Fruit fly (Drosophila melanogaster): ENCODE measurements around the gene CG15172.

The CG15172 gene

DNA sequence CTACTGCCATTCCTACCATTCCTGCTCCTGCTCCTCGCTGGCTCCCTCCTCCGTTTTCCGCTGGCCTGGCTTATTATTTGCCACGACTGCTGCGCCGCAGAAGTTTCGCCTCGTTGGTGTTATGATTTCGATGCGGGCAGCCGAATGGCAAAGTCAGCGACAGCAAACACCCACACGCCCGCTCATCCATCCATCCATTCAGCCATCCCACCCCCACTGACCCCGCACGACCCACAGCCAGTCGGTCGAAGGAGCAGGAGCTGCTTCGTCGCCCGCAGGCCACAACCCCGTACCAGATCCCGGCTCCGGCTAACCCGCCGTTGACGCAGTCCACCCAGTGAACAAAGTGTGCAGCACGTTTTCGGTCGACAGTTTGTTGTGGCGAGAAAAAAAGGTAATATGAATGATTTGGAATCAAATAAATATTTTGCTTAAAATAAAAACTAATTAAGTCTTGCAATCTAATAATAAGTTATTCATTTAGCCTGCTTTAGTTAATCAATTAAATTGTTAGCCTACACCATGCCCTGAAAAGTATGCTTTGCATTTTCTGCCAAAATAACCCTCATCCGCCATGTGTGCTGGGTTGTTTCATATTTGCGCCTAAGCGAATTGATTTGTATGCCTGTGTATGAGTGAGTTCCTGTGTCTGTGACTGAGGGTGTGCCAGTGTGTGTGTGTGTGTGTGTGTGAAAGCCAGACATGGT, 4.4 kb downstream of the CG15172 start (continued):
- TF ChIP-seq tin (GFP tag; optimal IDR thresholded peaks at IDR 0.05) (no peak), grau (tag; optimal IDR thresholded peaks at IDR 0.05) (peak; percentile 75), sc (optimal IDR thresholded peaks at IDR 0.05) (no peak), sc (GFP tag; optimal IDR thresholded peaks at IDR 0.05) (no peak), CG11085 (GFP tag; IDR thresholded peaks at IDR 0.05) (no peak), bbx (GFP tag; IDR thresholded peaks at IDR 0.05; ENCODE audit: partially characterized antibody) (no peak), CG12071 (GFP tag; optimal IDR thresholded peaks at IDR 0.05) (peak; percentile 25), CG15514 (GFP tag; optimal IDR thresholded peaks at IDR 0.05) (peak; percentile 43), prd (optimal IDR thresholded peaks at IDR 0.05) (no peak), prd (GFP tag; IDR thresholded peaks at IDR 0.05) (peak; percentile 17; the same call in 1 of the 3 replicates), Dref (GFP tag; IDR thresholded peaks at IDR 0.05) (no peak), Dip3 (GFP tag; optimal IDR thresholded peaks at IDR 0.05) (peak; percentile 0), CG4424 (GFP tag; optimal IDR thresholded peaks at IDR 0.05) (peak; percentile 27), hb (GFP tag; IDR thresholded peaks at IDR 0.05; ENCODE audit: partially characterized antibody) (no peak), Ravus (GFP tag; IDR thresholded peaks at IDR 0.05) (no peak), Xrp1 (GFP tag; IDR thresholded peaks at IDR 0.05) (peak; percentile 42; the same call in 1 of the 2 replicates), CG14014 (GFP tag; IDR thresholded peaks at IDR 0.05) (peak; percentile 59), CG12659 (GFP tag; optimal IDR thresholded peaks at IDR 0.05) (peak; percentile 44), exex (tag; optimal IDR thresholded peaks at IDR 0.05) (peak; percentile 33), CG17568 (GFP tag; optimal IDR thresholded peaks at IDR 0.05) (no peak), Eip74EF (GFP tag; optimal IDR thresholded peaks at IDR 0.05) (peak in 1 of 2 experiments; percentile 28), knrl (GFP tag; IDR thresholded peaks at IDR 0.05; ENCODE audit: partially characterized antibody) (no peak), Hr51 (GFP tag; optimal IDR thresholded peaks at IDR 0.05) (peak; percentile 8 to 60), zen2 (GFP tag; IDR thresholded peaks at IDR 0.05; ENCODE audit: partially characterized antibody) (0 out of 3 replicates have a peak, but pooled peaks have one; percentile 3), CG14441 (GFP tag; IDR thresholded peaks at IDR 0.05) (0 out of 2 replicates have a peak, but pooled peaks have one; percentile 18), dm (GFP tag; optimal IDR thresholded peaks at IDR 0.05) (no peak), BEAF-32 (GFP tag; optimal IDR thresholded peaks at IDR 0.05) (no peak), CG15011 (GFP tag; optimal IDR thresholded peaks at IDR 0.05) (peak; percentile 46), onecut (GFP tag; IDR thresholded peaks at IDR 0.05) (peak; percentile 33; the same call in 1 of the 2 replicates), CG34224 (GFP tag; IDR thresholded peaks at IDR 0.05; ENCODE audit: partially characterized antibody) (no peak), gsb (GFP tag; IDR thresholded peaks at IDR 0.05) (no peak), CG11247 (GFP tag; IDR thresholded peaks at IDR 0.05) (no peak), ap (GFP tag; IDR thresholded peaks at IDR 0.05) (no peak), CG1233 (GFP tag; optimal IDR thresholded peaks at IDR 0.05) (peak; percentile 53), NFAT (GFP tag; IDR thresholded peaks at IDR 0.05) (no peak), Sin3A (optimal IDR thresholded peaks at IDR 0.05) (no peak), CG4404 (GFP tag; IDR thresholded peaks at IDR 0.05) (peak; percentile 32; the same call in 1 of the 2 replicates), pum (GFP tag; optimal IDR thresholded peaks at IDR 0.05) (no peak), CG2129 (GFP tag; IDR thresholded peaks at IDR 0.05; ENCODE audit: partially characterized antibody) (no peak), CG18599 (GFP tag; optimal IDR thresholded peaks at IDR 0.05) (peak; percentile 92), Opbp (GFP tag; IDR thresholded peaks at IDR 0.05; ENCODE audit: partially characterized antibody) (no peak), Dek (tag; optimal IDR thresholded peaks at IDR 0.05) (peak; percentile 58), gem (tag; optimal IDR thresholded peaks at IDR 0.05) (peak; percentile 72), ssp (GFP tag; IDR thresholded peaks at IDR 0.05) (no peak), Usf (GFP tag; optimal IDR thresholded peaks at IDR 0.05) (peak; percentile 6), CG6854 (GFP tag; optimal IDR thresholded peaks at IDR 0.05) (peak; percentile 63), esg (GFP tag; conservative IDR thresholded peaks at IDR 0.05) (0 out of 2 replicates have a peak, but pooled peaks have one; percentile 17), ttk (GFP tag; IDR thresholded peaks at IDR 0.05) (no peak), ftz-f1 (GFP tag; optimal IDR thresholded peaks at IDR 0.05) (no peak)
